Worm (Caenorhabditis elegans): ENCODE measurements around the gene F55A11.8.

The F55A11.8 gene

ce11 chrV:11776538-11776937, 11.4 kb upstream of the F55A11.8 start, which contains the start of gene F55A11.6:
Gene F55A11.6, plus strand, starts transcription at chrV:11776838.
- no peak for TF ChIP-seq unc-39 (tag; optimal IDR thresholded peaks at IDR 0.05)
- TF ChIP-seq nhr-11 (tag; optimal IDR thresholded peaks at IDR 0.05), result no peak
- no peak for TF ChIP-seq snpc-4 (tag; optimal IDR thresholded peaks at IDR 0.05)
- TF ChIP-seq skn-1 (tag; optimal IDR thresholded peaks at IDR 0.05), result no peak
- TF ChIP-seq sem-4 (tag; optimal IDR thresholded peaks at IDR 0.05), result no peak
- TF ChIP-seq ceh-16 (tag; optimal IDR thresholded peaks at IDR 0.05), result no peak
- no peak for TF ChIP-seq ztf-1 (GFP tag; conservative IDR thresholded peaks at IDR 0.05)
- TF ChIP-seq ama-1 (optimal IDR thresholded peaks at IDR 0.05), result no peak
- no peak for TF ChIP-seq ztf-11 (tag; optimal IDR thresholded peaks at IDR 0.05)
- no peak for TF ChIP-seq lsy-2 (tag; optimal IDR thresholded peaks at IDR 0.05)
- no peak for TF ChIP-seq nhr-12 (tag; optimal IDR thresholded peaks at IDR 0.05)
- no peak for TF ChIP-seq dmd-4 (tag; optimal IDR thresholded peaks at IDR 0.05)
- no peak for TF ChIP-seq lin-13 (GFP tag; optimal IDR thresholded peaks at IDR 0.05)
- no peak for TF ChIP-seq ztf-4 (tag; optimal IDR thresholded peaks at IDR 0.05)

ce11 chrV:11777846-11778245, 10.1 kb upstream of the F55A11.8 start:
- TF ChIP-seq nhr-11 (tag; optimal IDR thresholded peaks at IDR 0.05), result no peak
- TF ChIP-seq ztf-11 (tag; optimal IDR thresholded peaks at IDR 0.05), result no peak
- TF ChIP-seq nhr-12 (tag; optimal IDR thresholded peaks at IDR 0.05), result no peak
- no peak for TF ChIP-seq C34F6.9 (tag; optimal IDR thresholded peaks at IDR 0.05)
- TF ChIP-seq crh-2 (tag; optimal IDR thresholded peaks at IDR 0.05), result peak; percentile 58
- TF ChIP-seq blmp-1 (tag; optimal IDR thresholded peaks at IDR 0.05; ENCODE audit: insufficient read depth), result peak; percentile 15
- no peak for TF ChIP-seq R02D3.7 (tag; optimal IDR thresholded peaks at IDR 0.05)
- peak; percentile 81 for TF ChIP-seq fos-1 (tag; optimal IDR thresholded peaks at IDR 0.05)
- TF ChIP-seq sma-9 (GFP tag; optimal IDR thresholded peaks at IDR 0.05), result peak; percentile 74
- no peak for TF ChIP-seq sma-9 (tag; optimal IDR thresholded peaks at IDR 0.05)
- no peak for TF ChIP-seq snpc-4 (tag; optimal IDR thresholded peaks at IDR 0.05)
- no peak for TF ChIP-seq ceh-82 (tag; optimal IDR thresholded peaks at IDR 0.05)
- no peak for TF ChIP-seq nhr-6 (tag; optimal IDR thresholded peaks at IDR 0.05)
- no peak for TF ChIP-seq mab-5 (tag; optimal IDR thresholded peaks at IDR 0.05)
- TF ChIP-seq lin-11 (tag; optimal IDR thresholded peaks at IDR 0.05), result no peak
- no peak for TF ChIP-seq zag-1 (tag; optimal IDR thresholded peaks at IDR 0.05)
- no peak for TF ChIP-seq mbf-1 (tag; optimal IDR thresholded peaks at IDR 0.05)
- TF ChIP-seq unc-62 (GFP tag; optimal IDR thresholded peaks at IDR 0.05), result no peak
- TF ChIP-seq unc-55 (GFP tag; optimal IDR thresholded peaks at IDR 0.05), result no peak
- TF ChIP-seq peb-1 (tag; optimal IDR thresholded peaks at IDR 0.05), result no peak
- TF ChIP-seq lsy-2 (tag; optimal IDR thresholded peaks at IDR 0.05), result peak in 1 of 2 experiments; percentile 45
- TF ChIP-seq unc-39 (tag; optimal IDR thresholded peaks at IDR 0.05), result no peak
- no peak for TF ChIP-seq ztf-4 (tag; optimal IDR thresholded peaks at IDR 0.05)
- no peak for TF ChIP-seq lin-39 (tag; optimal IDR thresholded peaks at IDR 0.05)
- peak; percentile 27 for TF ChIP-seq F13H6.1 (tag; optimal IDR thresholded peaks at IDR 0.05)
- TF ChIP-seq nhr-129 (tag; optimal IDR thresholded peaks at IDR 0.05), result peak; percentile 18
- no peak for TF ChIP-seq nhr-23 (tag; optimal IDR thresholded peaks at IDR 0.05)
- TF ChIP-seq elt-3 (tag; optimal IDR thresholded peaks at IDR 0.05), result no peak
- peak; percentile 11 for TF ChIP-seq sma-3 (GFP tag; optimal IDR thresholded peaks at IDR 0.05)
- TF ChIP-seq nhr-237 (tag; optimal IDR thresholded peaks at IDR 0.05), result no peak
- no peak for TF ChIP-seq aly-2 (tag; optimal IDR thresholded peaks at IDR 0.05)
- TF ChIP-seq gmeb-1 (tag; optimal IDR thresholded peaks at IDR 0.05), result peak; percentile 27
- TF ChIP-seq nhr-77 (tag; optimal IDR thresholded peaks at IDR 0.05), result no peak
- TF ChIP-seq nhr-10 (tag; optimal IDR thresholded peaks at IDR 0.05), result no peak
- no peak for TF ChIP-seq skn-1 (tag; optimal IDR thresholded peaks at IDR 0.05)
- no peak for TF ChIP-seq alr-1 (tag; optimal IDR thresholded peaks at IDR 0.05)
- no peak for TF ChIP-seq egl-27 (tag; optimal IDR thresholded peaks at IDR 0.05)
- no peak for TF ChIP-seq dmd-4 (tag; optimal IDR thresholded peaks at IDR 0.05)
- TF ChIP-seq lin-13 (GFP tag; optimal IDR thresholded peaks at IDR 0.05), result no peak
- no peak for TF ChIP-seq ztf-1 (GFP tag; conservative IDR thresholded peaks at IDR 0.05)
- TF ChIP-seq nhr-21 (tag; optimal IDR thresholded peaks at IDR 0.05), result peak; percentile 11
- TF ChIP-seq ceh-16 (tag; optimal IDR thresholded peaks at IDR 0.05), result no peak
- no peak for TF ChIP-seq Y55F3AM.14 (GFP tag; optimal IDR thresholded peaks at IDR 0.05)
- TF ChIP-seq mdl-1 (tag; optimal IDR thresholded peaks at IDR 0.05), result no peak
- no peak for TF ChIP-seq elt-1 (tag; optimal IDR thresholded peaks at IDR 0.05)
- TF ChIP-seq nhr-25 (tag; optimal IDR thresholded peaks at IDR 0.05), result peak; percentile 25
- no peak for TF ChIP-seq sem-4 (tag; optimal IDR thresholded peaks at IDR 0.05)
- no peak for TF ChIP-seq ZK546.5 (tag; optimal IDR thresholded peaks at IDR 0.05)
- no peak for TF ChIP-seq ama-1 (optimal IDR thresholded peaks at IDR 0.05)

Measured in whole organism, L2 larva.